Worm (Caenorhabditis elegans) whole organism, L4 larva: ENCODE measurements around the gene dhs-16.

Experiments
- D1046.2 ChIP-seq: fragments of 200-800 bp; sonication (Bioruptor generic); IDR thresholded peaks from 2 replicates; pipeline ENCODE4 v1.3.6; 2022; ENCODE audit warnings: missing genetic modification characterization, missing compliant biosample characterization
- F10B5.3 ChIP-seq: sonication (generic microtip); optimal IDR thresholded peaks from 2 replicates; lab custom pipeline; 2016; ENCODE audit warnings: mild to moderate bottlenecking, missing genetic modification characterization, missing compliant biosample characterization
- F49E8.2 ChIP-seq: sonication (generic microtip); optimal IDR thresholded peaks from 2 replicates; lab custom pipeline; 2016; ENCODE audit warnings: missing compliant biosample characterization, mild to moderate bottlenecking, missing genetic modification characterization, borderline replicate concordance
- R02D3.7 ChIP-seq: fragments of 150-350 bp; sonication (generic microtip); optimal IDR thresholded peaks from 3 replicates; lab custom pipeline; 2014; ENCODE audit warnings: missing biosample characterization, missing genetic modification characterization
- T26A8.4 ChIP-seq: fragments of 200-800 bp; sonication (Bioruptor generic); IDR thresholded peaks from 2 replicates; pipeline ENCODE4 v1.3.6; 2022; ENCODE audit warnings: missing genetic modification characterization, missing compliant biosample characterization
- Y105C5A.15 ChIP-seq: fragments of 200-800 bp; sonication (Bioruptor generic); IDR thresholded peaks from 2 replicates; pipeline ENCODE4 v1.3.6; 2022; ENCODE audit warnings: missing genetic modification characterization, missing compliant biosample characterization
- Y5F2A.4 ChIP-seq: fragments of 200-800 bp; sonication (Bioruptor generic); optimal IDR thresholded peaks from 2 replicates; lab custom pipeline; 2018; ENCODE audit warnings: mild to moderate bottlenecking, missing genetic modification characterization, missing compliant biosample characterization
- aha-1 ChIP-seq: fragments of 150-350 bp; peaks from one replicate; lab custom pipeline; 2014; ENCODE audit warnings: missing biosample characterization, missing genetic modification characterization
- aly-2 ChIP-seq: sonication (generic microtip); optimal IDR thresholded peaks from 2 replicates; lab custom pipeline; 2018; ENCODE audit warnings: missing biosample characterization, missing genetic modification characterization
- ceh-28 ChIP-seq: fragments of 150-350 bp; optimal IDR thresholded peaks from 2 replicates; lab custom pipeline; 2014; ENCODE audit warnings: missing biosample characterization, missing genetic modification reagents, missing genetic modification characterization
- ceh-32 ChIP-seq: sonication (generic microtip); optimal IDR thresholded peaks from 2 replicates; lab custom pipeline; 2016; ENCODE audit warnings: mild to moderate bottlenecking, missing genetic modification characterization, missing compliant biosample characterization; ENCODE audit not compliant: poor library complexity
- ceh-44 ChIP-seq: fragments of 200-800 bp; sonication (Bioruptor generic); IDR thresholded peaks from 2 replicates; pipeline ENCODE4 v1.3.6; 2022; ENCODE audit warnings: missing genetic modification reagents, missing genetic modification characterization, missing compliant biosample characterization
- cey-2 ChIP-seq: sonication (generic microtip); optimal IDR thresholded peaks from 3 replicates; lab custom pipeline; 2017; ENCODE audit warnings: missing genetic modification characterization, mild to moderate bottlenecking, missing compliant biosample characterization, antibody characterized with exemption, borderline replicate concordance; ENCODE audit not compliant: insufficient read depth
- dmd-6 ChIP-seq: fragments of 200-800 bp; sonication (Bioruptor generic); IDR thresholded peaks from 2 replicates; pipeline ENCODE4 v1.3.6; 2022; ENCODE audit warnings: missing genetic modification reagents, missing genetic modification characterization, missing compliant biosample characterization
- duxl-1 ChIP-seq: sonication (generic microtip); optimal IDR thresholded peaks from 2 replicates; lab custom pipeline; 2016; ENCODE audit warnings: mild to moderate bottlenecking, missing genetic modification characterization, moderate library complexity, missing compliant biosample characterization; ENCODE audit not compliant: poor library complexity
- egl-43 ChIP-seq: fragments of 200-800 bp; sonication (Bioruptor generic); IDR thresholded peaks from 2 replicates; pipeline ENCODE4 v1.3.6; 2022; ENCODE audit warnings: missing genetic modification reagents, missing genetic modification characterization, missing compliant biosample characterization
- hlh-11 ChIP-seq: fragments of 200-800 bp; sonication (Bioruptor generic); optimal IDR thresholded peaks from 2 replicates; lab custom pipeline; 2018; ENCODE audit warnings: mild to moderate bottlenecking, missing genetic modification characterization, missing compliant biosample characterization
- lim-7 ChIP-seq: fragments of 200-800 bp; sonication (Bioruptor generic); IDR thresholded peaks from 2 replicates; pipeline ENCODE4 v1.3.6; 2022; ENCODE audit warnings: missing genetic modification characterization, missing compliant biosample characterization
- madf-5 ChIP-seq, 2 experiments: fragments of 200-800 bp; sonication (Bioruptor generic); IDR thresholded peaks; 2 replicates each; pipeline ENCODE4 v1.3.6; 2022; ENCODE audit warnings: missing compliant biosample characterization in 2 of 2, missing genetic modification characterization in 2 of 2
- mxl-3 ChIP-seq: fragments of 200-800 bp; sonication (Bioruptor generic); optimal IDR thresholded peaks from 2 replicates; lab custom pipeline; 2018; ENCODE audit warnings: mild to moderate bottlenecking, missing genetic modification characterization, missing compliant biosample characterization
- nhr-25 ChIP-seq: sonication (generic microtip); optimal IDR thresholded peaks from 2 replicates; lab custom pipeline; 2017; ENCODE audit warnings: missing genetic modification characterization, mild to moderate bottlenecking, missing compliant biosample characterization, antibody characterized with exemption, moderate library complexity, borderline replicate concordance; ENCODE audit not compliant: insufficient read depth
- nhr-48 ChIP-seq: sonication (generic microtip); optimal IDR thresholded peaks from 2 replicates; lab custom pipeline; 2016; ENCODE audit warnings: mild to moderate bottlenecking, missing genetic modification characterization, missing compliant biosample characterization
- nhr-76 ChIP-seq: fragments of 150-350 bp; optimal IDR thresholded peaks from 2 replicates; lab custom pipeline; 2014; ENCODE audit warnings: missing biosample characterization, missing genetic modification characterization
- pha-4 ChIP-seq, 2 experiments: fragments of 150-350 bp in 1 of 2; fragments of 200-800 bp in 1 of 2; sonication (Bioruptor generic) in 1 of 2; IDR thresholded peaks in 1 of 2; optimal IDR thresholded peaks in 1 of 2; 2 replicates each; pipeline versions ENCODE4 v1.3.6 to Lab custom; 2014 to 2022; ENCODE audit warnings: missing genetic modification characterization in 2 of 2, missing genetic modification reagents in 2 of 2, missing biosample characterization in 1 of 2, missing compliant biosample characterization in 1 of 2
- pqm-1 ChIP-seq: sonication (generic microtip); optimal IDR thresholded peaks from 2 replicates; lab custom pipeline; 2017; ENCODE audit warnings: missing biosample characterization, missing genetic modification characterization
- rbr-2 ChIP-seq: sonication (generic microtip); optimal IDR thresholded peaks from 2 replicates; lab custom pipeline; 2016; ENCODE audit warnings: missing genotype, missing genetic modification characterization, missing compliant biosample characterization
- skn-1 ChIP-seq: fragments of 150-350 bp; optimal IDR thresholded peaks from 2 replicates; lab custom pipeline; 2014; ENCODE audit warnings: missing biosample characterization, missing genetic modification characterization
- snpc-1.2 ChIP-seq: fragments of 200-800 bp; sonication (Bioruptor generic); IDR thresholded peaks from 2 replicates; pipeline ENCODE4 v1.3.6; 2022; ENCODE audit warnings: missing genetic modification reagents, missing genetic modification characterization, missing compliant biosample characterization
- tra-1 ChIP-seq: fragments of 200-800 bp; sonication (Bioruptor generic); IDR thresholded peaks from 2 replicates; pipeline ENCODE4 v1.3.6; 2022; ENCODE audit warnings: missing genetic modification reagents, missing genetic modification characterization, missing compliant biosample characterization
- unc-62 ChIP-seq, 3 experiments: fragments of 150-350 bp in 1 of 3; sonication (generic microtip); optimal IDR thresholded peaks in 2 of 3; peaks in 1 of 3; 1 replicate in 1 of 3; 2 replicates in 2 of 3; lab custom pipeline; 2014 to 2017; ENCODE audit warnings: missing biosample characterization in 3 of 3, missing genetic modification characterization in 3 of 3, missing genetic modification reagents in 3 of 3, missing genotype in 1 of 3
- zip-2 ChIP-seq: fragments of 150-350 bp; optimal IDR thresholded peaks from 2 replicates; lab custom pipeline; 2014; ENCODE audit warnings: missing biosample characterization, missing genetic modification characterization
- ztf-7 ChIP-seq: fragments of 150-350 bp; optimal IDR thresholded peaks from 2 replicates; lab custom pipeline; 2014; ENCODE audit warnings: missing biosample characterization, missing genetic modification characterization

Gene dhs-16

ce11 chrV:5972582-5972981 lies 11.0 kb upstream of the dhs-16 start:
- TF ChIP-seq ceh-44 (GFP tag; lab: Robert Waterston, UW) (no peak), aly-2 (tag; lab: Kevin White, UChicago) (no peak), unc-62 (GFP tag; optimal IDR thresholded peaks at IDR 0.05 in 1 of 2; lab: Kevin White, UChicago) (peak in 1 of 2 experiments; percentile 91), unc-62 (tag; optimal IDR thresholded peaks at IDR 0.05; lab: Kevin White, UChicago) (no peak)
- TF ChIP-seq, all 104 proteins: peak for 1

ce11 chrV:5973713-5974112 lies 9.8 kb upstream of the dhs-16 start:
- no peak for TF ChIP-seq skn-1 (tag; lab: Kevin White, UChicago)
- peak in 1 of 2 experiments; percentile 92 for TF ChIP-seq unc-62 (GFP tag; optimal IDR thresholded peaks at IDR 0.05 in 1 of 2; lab: Kevin White, UChicago)
- TF ChIP-seq unc-62 (tag; optimal IDR thresholded peaks at IDR 0.05; lab: Kevin White, UChicago): no peak

- TF ChIP-seq madf-5 (GFP tag; IDR thresholded peaks at IDR 0.05; lab: Robert Waterston, UW) (no peak), Y105C5A.15 (no peak), ceh-32 (tag; lab: Kevin White, UChicago) (no peak), snpc-1.2 (GFP tag; lab: Robert Waterston, UW) (no peak), dmd-6 (no peak), Y5F2A.4 (GFP tag; lab: Kevin White, UChicago) (no peak), nhr-25 (tag; lab: Kevin White, UChicago) (no peak), egl-43 (GFP tag; lab: Robert Waterston, UW) (no peak), pqm-1 (tag; lab: Kevin White, UChicago) (no peak), T26A8.4 (GFP tag; lab: Robert Waterston, UW) (no peak), mxl-3 (GFP tag; lab: Kevin White, UChicago) (no peak)
Observed at ce11 chrV:5975724-5976123, 7.8 kb upstream of the dhs-16 start, which contains the start of gene acy-2. Gene acy-2 (plus strand): TSS chrV:5976024.

- TF ChIP-seq aha-1 (tag; lab: Kevin White, UChicago) (peak; percentile 34), hlh-11 (tag; lab: Kevin White, UChicago) (no peak), cey-2 (tag; lab: Kevin White, UChicago) (no peak), tra-1 (no peak)
Observed at ce11 chrV:5982722-5983121, 823 bp upstream of the dhs-16 start.

ce11 chrV:5984244-5984643 lies 699 bp downstream of the dhs-16 start:
- TF ChIP-seq aha-1 (tag; lab: Kevin White, UChicago) (peak; percentile 83), duxl-1 (tag; lab: Kevin White, UChicago) (no peak), unc-62 (GFP tag; optimal IDR thresholded peaks at IDR 0.05 in 1 of 2; lab: Kevin White, UChicago) (peak in 1 of 2 experiments; percentile 56), unc-62 (tag; optimal IDR thresholded peaks at IDR 0.05; lab: Kevin White, UChicago) (no peak)
- TF ChIP-seq, all 104 proteins: peak for 2

ce11 chrV:5986755-5987154 lies 3.2 kb downstream of the dhs-16 start, which contains the start of gene C10F3.7:
Gene C10F3.7 (minus strand): TSS chrV:5986855.
- no peak for TF ChIP-seq lim-7 (GFP tag; lab: Robert Waterston, UW)
- TF ChIP-seq ztf-7 (tag; lab: Kevin White, UChicago): no peak
- no peak for TF ChIP-seq ceh-28 (tag; lab: Kevin White, UChicago)
- no peak for TF ChIP-seq nhr-76 (tag; lab: Kevin White, UChicago)
- no peak for TF ChIP-seq F10B5.3 (tag; lab: Kevin White, UChicago)
- no peak for TF ChIP-seq rbr-2 (tag; lab: Kevin White, UChicago)
- TF ChIP-seq nhr-48 (tag; lab: Kevin White, UChicago): no peak
- TF ChIP-seq zip-2: no peak
- no peak for TF ChIP-seq T26A8.4 (GFP tag; lab: Robert Waterston, UW)
- TF ChIP-seq F49E8.2 (tag; lab: Kevin White, UChicago): no peak
- no peak for TF ChIP-seq pha-4 (GFP tag; IDR thresholded peaks at IDR 0.05; lab: Robert Waterston, UW)
- TF ChIP-seq pha-4 (tag; optimal IDR thresholded peaks at IDR 0.05; lab: Kevin White, UChicago): no peak
- no peak for TF ChIP-seq R02D3.7
- TF ChIP-seq D1046.2 (GFP tag; lab: Robert Waterston, UW): no peak
- no peak for TF ChIP-seq snpc-1.2 (GFP tag; lab: Robert Waterston, UW)
- no peak for TF ChIP-seq tra-1
